Fruit fly (Drosophila melanogaster) whole organism, embryonic: ENCODE results near the gene Ldh.

Experiments used
- Aef1 ChIP-seq: fragments of 200-800 bp; sonication (Bioruptor generic); IDR thresholded peaks from 3 replicates; pipeline ENCODE4 v1.3.6; 2022; ENCODE audit warnings: missing biosample characterization, missing genetic modification characterization
- CG11723 ChIP-seq: fragments of 200-800 bp; sonication (Bioruptor generic); optimal IDR thresholded peaks from 2 replicates; lab custom pipeline; 2017; ENCODE audit warnings: missing biosample characterization, mild to moderate bottlenecking, missing genetic modification characterization
- CG12219 ChIP-seq: fragments of 200-800 bp; sonication (Bioruptor generic); optimal IDR thresholded peaks from 3 replicates; lab custom pipeline; 2018; ENCODE audit warnings: missing biosample characterization, mild to moderate bottlenecking, missing genetic modification characterization
- CG12299 ChIP-seq: fragments of 200-800 bp; sonication (Bioruptor generic); optimal IDR thresholded peaks from 2 replicates; lab custom pipeline; 2018; ENCODE audit warnings: missing biosample characterization, mild to moderate bottlenecking, missing genetic modification characterization
- CG14710 ChIP-seq: fragments of 200-800 bp; sonication (Bioruptor generic); optimal IDR thresholded peaks from 3 replicates; lab custom pipeline; 2019; ENCODE audit warnings: missing biosample characterization, mild to moderate bottlenecking, missing genetic modification characterization, moderate library complexity
- CG16863 ChIP-seq: fragments of 200-800 bp; sonication (Bioruptor generic); optimal IDR thresholded peaks from 3 replicates; lab custom pipeline; 2016; ENCODE audit warnings: missing biosample characterization, missing genetic modification characterization
- CG1792 ChIP-seq: fragments of 200-800 bp; sonication (Bioruptor generic); optimal IDR thresholded peaks from 2 replicates; lab custom pipeline; 2016; ENCODE audit warnings: missing biosample characterization, missing genetic modification characterization
- CG18011 ChIP-seq: fragments of 200-800 bp; sonication (Bioruptor generic); optimal IDR thresholded peaks from 2 replicates; lab custom pipeline; 2017; ENCODE audit warnings: missing biosample characterization, missing genetic modification characterization, mild to moderate bottlenecking, moderate library complexity, missing genotype
- CG2875 ChIP-seq: fragments of 200-800 bp; sonication (Bioruptor generic); optimal IDR thresholded peaks from 2 replicates; lab custom pipeline; 2017; ENCODE audit warnings: missing biosample characterization, mild to moderate bottlenecking, missing genetic modification characterization, missing genetic modification reagents
- CG4360 ChIP-seq: fragments of 200-800 bp; sonication (Bioruptor generic); IDR thresholded peaks from 2 replicates; pipeline ENCODE4 v1.3.6; 2022; ENCODE audit warnings: missing biosample characterization, missing genetic modification characterization
- CG6175 ChIP-seq: fragments of 200-800 bp; sonication (Bioruptor generic); IDR thresholded peaks from 3 replicates; pipeline ENCODE4 v1.3.6; 2022; ENCODE audit warnings: missing biosample characterization, missing genetic modification characterization
- CG6272 ChIP-seq: fragments of 200-800 bp; sonication (Bioruptor generic); IDR thresholded peaks from 2 replicates; pipeline ENCODE4 v1.3.6; 2022; ENCODE audit warnings: missing biosample characterization, missing genetic modification characterization
- CG8290 ChIP-seq, 3 experiments: fragments of 200-800 bp; sonication (Bioruptor generic); optimal IDR thresholded peaks; 2 replicates each; lab custom pipeline; 2016 to 2019; ENCODE audit warnings: missing biosample characterization in 3 of 3, missing genetic modification characterization in 3 of 3, mild to moderate bottlenecking in 2 of 3, moderate library complexity in 1 of 3
- CG9797 ChIP-seq: fragments of 200-800 bp; sonication (Bioruptor generic); optimal IDR thresholded peaks from 3 replicates; lab custom pipeline; 2018; ENCODE audit warnings: missing biosample characterization, mild to moderate bottlenecking, missing genetic modification characterization
- Deaf1 ChIP-seq: fragments of 200-800 bp; optimal IDR thresholded peaks from 3 replicates; lab custom pipeline; 2019; ENCODE audit warnings: missing biosample characterization, mild to moderate bottlenecking, missing genetic modification characterization, moderate library complexity
- Dip3 ChIP-seq: fragments of 200-800 bp; sonication (Bioruptor generic); optimal IDR thresholded peaks from 3 replicates; lab custom pipeline; 2016; ENCODE audit warnings: missing biosample characterization, missing genetic modification characterization
- Doc2 ChIP-seq: fragments of 200-800 bp; sonication (Bioruptor generic); IDR thresholded peaks from 2 replicates; pipeline ENCODE4 v1.3.6; 2022; ENCODE audit warnings: missing biosample characterization, missing genetic modification characterization
- HLHmδ ChIP-seq: fragments of 200-800 bp; sonication (Bioruptor generic); optimal IDR thresholded peaks from 2 replicates; lab custom pipeline; 2018; ENCODE audit warnings: missing biosample characterization, mild to moderate bottlenecking, missing genetic modification characterization, moderate library complexity
- MTF-1 ChIP-seq: fragments of 200-800 bp; sonication (Bioruptor generic); optimal IDR thresholded peaks from 2 replicates; lab custom pipeline; 2018; ENCODE audit warnings: missing biosample characterization, mild to moderate bottlenecking, missing genetic modification characterization, borderline replicate concordance
- Myb ChIP-seq: fragments of 200-800 bp; sonication (Bioruptor generic); optimal IDR thresholded peaks from 2 replicates; lab custom pipeline; 2016; ENCODE audit warnings: missing biosample characterization, missing genetic modification characterization
- Nf-YC ChIP-seq: fragments of 200-800 bp; optimal IDR thresholded peaks from 3 replicates; lab custom pipeline; 2019; ENCODE audit warnings: missing biosample characterization, mild to moderate bottlenecking, missing genetic modification characterization, moderate library complexity
- Pdp1 ChIP-seq, 2 experiments: fragments of 200-800 bp; sonication (Bioruptor generic); optimal IDR thresholded peaks; 3 replicates each; lab custom pipeline; 2016; ENCODE audit warnings: missing biosample characterization in 2 of 2, missing genetic modification characterization in 2 of 2, mild to moderate bottlenecking in 1 of 2, moderate library complexity in 1 of 2
- Rfx ChIP-seq: fragments of 200-800 bp; sonication (Bioruptor generic); IDR thresholded peaks from 2 replicates; pipeline ENCODE4 v1.3.6; 2022; ENCODE audit warnings: missing biosample characterization, missing genetic modification characterization
- Scr ChIP-seq: fragments of 200-800 bp; sonication (Bioruptor generic); IDR thresholded peaks from 2 replicates; pipeline ENCODE4 v1.3.6; 2022; ENCODE audit warnings: missing biosample characterization, missing genetic modification characterization; ENCODE audit not compliant: partially characterized antibody
- Sry-β ChIP-seq: fragments of 200-800 bp; sonication (Bioruptor generic); optimal IDR thresholded peaks from 2 replicates; lab custom pipeline; 2018; ENCODE audit warnings: missing biosample characterization, mild to moderate bottlenecking, missing genetic modification characterization, moderate library complexity
- Usf ChIP-seq: fragments of 200-800 bp; sonication (Bioruptor generic); optimal IDR thresholded peaks from 2 replicates; lab custom pipeline; 2017; ENCODE audit warnings: missing genotype, missing biosample characterization, missing genetic modification characterization
- btn ChIP-seq: fragments of 200-800 bp; sonication (Bioruptor generic); optimal IDR thresholded peaks from 2 replicates; lab custom pipeline; 2016; ENCODE audit warnings: missing biosample characterization, missing genetic modification characterization
- chinmo ChIP-seq: fragments of 200-800 bp; sonication (Bioruptor generic); IDR thresholded peaks from 4 replicates; pipeline ENCODE4 v1.3.6; 2022; ENCODE audit warnings: missing biosample characterization, missing genetic modification characterization; ENCODE audit not compliant: partially characterized antibody
- dimm ChIP-seq: fragments of 200-800 bp; sonication (Bioruptor generic); IDR thresholded peaks from 2 replicates; pipeline ENCODE4 v1.3.6; 2022; ENCODE audit warnings: missing biosample characterization, missing genetic modification characterization
- dmrt99B ChIP-seq: fragments of 200-800 bp; sonication (Bioruptor generic); optimal IDR thresholded peaks from 2 replicates; lab custom pipeline; 2018; ENCODE audit warnings: missing biosample characterization, mild to moderate bottlenecking, missing genetic modification characterization, moderate library complexity
- exex ChIP-seq: fragments of 200-800 bp; sonication (Bioruptor generic); optimal IDR thresholded peaks from 4 replicates; lab custom pipeline; 2018; ENCODE audit warnings: missing biosample characterization, mild to moderate bottlenecking, missing genetic modification characterization, moderate library complexity
- hkb ChIP-seq, 2 experiments: fragments of 200-800 bp in 1 of 2; fragments of >200 bp in 1 of 2; sonication (Bioruptor generic) in 1 of 2; IDR thresholded peaks in 1 of 2; optimal IDR thresholded peaks in 1 of 2; 2 replicates each; pipeline versions ENCODE4 v1.3.6 to Lab custom; 2017 to 2022; ENCODE audit warnings: missing biosample characterization in 1 of 2, missing genetic modification characterization in 1 of 2
- lab ChIP-seq: fragments of 200-800 bp; sonication (Bioruptor generic); optimal IDR thresholded peaks from 3 replicates; lab custom pipeline; 2017; ENCODE audit warnings: missing biosample characterization, missing genetic modification characterization, mild to moderate bottlenecking, moderate library complexity, missing genetic modification reagents
- pho ChIP-seq: fragments of 200-800 bp; sonication (Bioruptor generic); optimal IDR thresholded peaks from 2 replicates; lab custom pipeline; 2016; ENCODE audit warnings: missing biosample characterization, missing genetic modification characterization
- ranshi ChIP-seq: fragments of 200-800 bp; sonication (Bioruptor generic); IDR thresholded peaks from 2 replicates; pipeline ENCODE4 v1.3.6; 2022; ENCODE audit warnings: missing biosample characterization, missing genetic modification characterization
- ro ChIP-seq: fragments of 200-800 bp; sonication (Bioruptor generic); IDR thresholded peaks from 2 replicates; pipeline ENCODE4 v1.3.6; 2022; ENCODE audit warnings: missing biosample characterization, missing genetic modification characterization
- sd ChIP-seq: fragments of 200-800 bp; sonication (Bioruptor generic); optimal IDR thresholded peaks from 3 replicates; lab custom pipeline; 2018; ENCODE audit warnings: missing biosample characterization, mild to moderate bottlenecking, missing genetic modification characterization, moderate library complexity
- sens ChIP-seq: fragments of 200-800 bp; sonication (Bioruptor generic); peaks from one replicate; lab custom pipeline; 2016; ENCODE audit warnings: missing biosample characterization, missing genetic modification characterization
- ssp ChIP-seq: fragments of 200-800 bp; sonication (Bioruptor generic); IDR thresholded peaks from 2 replicates; pipeline ENCODE4 v1.3.6; 2022; ENCODE audit warnings: missing biosample characterization, missing genetic modification characterization
- sug ChIP-seq: fragments of 200-800 bp; optimal IDR thresholded peaks from 2 replicates; lab custom pipeline; 2019; ENCODE audit warnings: missing biosample characterization, mild to moderate bottlenecking, missing genetic modification characterization, moderate library complexity
- tio ChIP-seq: fragments of 200-800 bp; sonication (Bioruptor generic); optimal IDR thresholded peaks from 2 replicates; lab custom pipeline; 2017; ENCODE audit warnings: missing biosample characterization, missing genetic modification characterization, inconsistent platforms
- toy ChIP-seq: fragments of 200-800 bp; sonication (Bioruptor generic); IDR thresholded peaks from 2 replicates; pipeline ENCODE4 v1.3.6; 2022; ENCODE audit warnings: missing biosample characterization, missing genetic modification characterization
- vvl ChIP-seq: fragments of 200-800 bp; sonication (Bioruptor generic); IDR thresholded peaks from 2 replicates; pipeline ENCODE4 v1.3.6; 2022; ENCODE audit warnings: missing biosample characterization, missing genetic modification characterization

Gene Ldh

dm6 chr3L:6262076-6262504 is 404 bp downstream of the Ldh start (continued):
- TF ChIP-seq toy (GFP tag; lab: Robert Waterston, UW), result no peak

dm6 chr3L:6261230-6261629 is 1.3 kb downstream of the Ldh start:
- no peak for TF ChIP-seq hkb (optimal IDR thresholded peaks at IDR 0.05; lab: Kevin White, UChicago)
- TF ChIP-seq hkb (GFP tag; IDR thresholded peaks at IDR 0.05; lab: Robert Waterston, UW), result no peak
- no peak for TF ChIP-seq CG12219 (GFP tag; lab: Kevin White, UChicago)
- peak; percentile 7 for TF ChIP-seq sd
- peak; percentile 17 for TF ChIP-seq lab (GFP tag; lab: Kevin White, UChicago)
- TF ChIP-seq exex (tag; lab: Kevin White, UChicago), result peak; percentile 93
- TF ChIP-seq sug (tag; lab: Kevin White, UChicago), result peak; percentile 25
- TF ChIP-seq sens (GFP tag; lab: Kevin White, UChicago), result peak; percentile 67
- TF ChIP-seq, all 482 proteins: peak for 5

dm6 chr3L:6258660-6259059 is 3.8 kb downstream of the Ldh start, which contains the start of gene CG10163:
TSS of gene CG10163 (minus strand) at chr3L:6258760.
- TF ChIP-seq CG4360 (GFP tag; lab: Robert Waterston, UW), result no peak
- TF ChIP-seq CG2875 (GFP tag; lab: Kevin White, UChicago), result no peak
- TF ChIP-seq Nf-YC (tag; lab: Kevin White, UChicago), result no peak
- no peak for TF ChIP-seq Pdp1 (GFP tag; optimal IDR thresholded peaks at IDR 0.05; lab: Kevin White, UChicago)
- TF ChIP-seq btn (GFP tag; lab: Kevin White, UChicago), result no peak
- no peak for TF ChIP-seq CG14710 (tag; lab: Kevin White, UChicago)
- no peak for TF ChIP-seq CG6175 (GFP tag; lab: Robert Waterston, UW)
- TF ChIP-seq CG9797 (GFP tag; lab: Kevin White, UChicago), result no peak
- no peak for TF ChIP-seq CG12299 (tag; lab: Kevin White, UChicago)
- no peak for TF ChIP-seq Doc2
- no peak for TF ChIP-seq ro (GFP tag; lab: Robert Waterston, UW)
- no peak for TF ChIP-seq Sry-β
- no peak for TF ChIP-seq Deaf1 (tag; lab: Kevin White, UChicago)
- no peak for TF ChIP-seq pho (GFP tag; lab: Kevin White, UChicago)

dm6 chr3L:6256408-6257188 is 5.9 kb downstream of the Ldh start, which contains the start of gene Best2:
TSS of gene Best2 (minus strand) at chr3L:6256665.
- TF ChIP-seq Aef1 (GFP tag; lab: Robert Waterston, UW) (peak; percentile 91), chinmo (peak; percentile 78; the same call in 3 of the 4 replicates), CG1792 (GFP tag; lab: Kevin White, UChicago) (peak; percentile 61), ranshi (GFP tag; lab: Robert Waterston, UW) (peak; percentile 90), dmrt99B (tag; lab: Kevin White, UChicago) (peak; percentile 96), tio (GFP tag; lab: Kevin White, UChicago) (peak; percentile 71), CG11723 (peak; percentile 61), CG8290 (GFP tag; optimal IDR thresholded peaks at IDR 0.05; lab: Kevin White, UChicago) (peak; percentile 41), CG8290 (tag; optimal IDR thresholded peaks at IDR 0.05; lab: Kevin White, UChicago) (peak in 1 of 2 experiments; percentile 4), Pdp1 (GFP tag; optimal IDR thresholded peaks at IDR 0.05; lab: Kevin White, UChicago) (peak; percentile 70 to 73), Rfx (GFP tag; lab: Robert Waterston, UW) (peak; percentile 95), CG16863 (GFP tag; lab: Kevin White, UChicago) (peak; percentile 71), HLHmδ (GFP tag; lab: Kevin White, UChicago) (no peak), vvl (peak; percentile 92), Scr (GFP tag; lab: Robert Waterston, UW) (no peak), exex (tag; lab: Kevin White, UChicago) (peak; percentile 43), Usf (GFP tag; lab: Kevin White, UChicago) (peak; percentile 75), CG18011 (GFP tag; lab: Kevin White, UChicago) (peak; percentile 42), Dip3 (GFP tag; lab: Kevin White, UChicago) (peak; percentile 72), Myb (GFP tag; lab: Kevin White, UChicago) (peak; percentile 37), MTF-1 (GFP tag; lab: Kevin White, UChicago) (peak; percentile 46), ssp (GFP tag; lab: Robert Waterston, UW) (peak; percentile 84), dimm (GFP tag; lab: Robert Waterston, UW) (peak; percentile 64), CG6272 (GFP tag; lab: Robert Waterston, UW) (peak; percentile 94)
